Worm (Caenorhabditis elegans) whole organism, young adult: ENCODE results near the gene her-1.

Experiments used
- C06A6.2 ChIP-seq: fragments of 200-800 bp; sonication (Bioruptor generic); conservative IDR thresholded peaks from 2 replicates; pipeline ENCODE4 v1.3.6; 2022; ENCODE audit warnings: missing genetic modification characterization, missing compliant biosample characterization
- C17E4.6 ChIP-seq: fragments of 200-800 bp; sonication (Bioruptor generic); IDR thresholded peaks from 2 replicates; pipeline ENCODE4 v1.3.6; 2022; ENCODE audit warnings: missing genetic modification reagents, missing genetic modification characterization, missing compliant biosample characterization
- D2030.7 ChIP-seq: fragments of 200-800 bp; sonication (Bioruptor generic); IDR thresholded peaks from 2 replicates; pipeline ENCODE4 v1.3.6; 2022; ENCODE audit warnings: missing genetic modification reagents, missing genetic modification characterization, missing compliant biosample characterization
- F39B2.1 ChIP-seq: fragments of 200-800 bp; sonication (Bioruptor generic); IDR thresholded peaks from 2 replicates; pipeline ENCODE4 v1.3.6; 2022; ENCODE audit warnings: missing genetic modification reagents, missing genetic modification characterization, missing compliant biosample characterization
- F49E8.2 ChIP-seq: sonication (generic microtip); optimal IDR thresholded peaks from 3 replicates; lab custom pipeline; 2017; ENCODE audit warnings: missing genetic modification characterization, mild to moderate bottlenecking, missing compliant biosample characterization, antibody characterized with exemption, moderate library complexity; ENCODE audit not compliant: insufficient read depth
- T26A5.8 ChIP-seq: sonication (generic microtip); optimal IDR thresholded peaks from 2 replicates; lab custom pipeline; 2016; ENCODE audit warnings: missing genetic modification characterization, missing compliant biosample characterization
- Y79H2A.3 ChIP-seq: fragments of 200-800 bp; sonication (Bioruptor generic); conservative IDR thresholded peaks from 2 replicates; pipeline ENCODE4 v1.3.6; 2022; ENCODE audit warnings: missing genetic modification reagents, missing genetic modification characterization, missing compliant biosample characterization
- ama-1 ChIP-seq, 3 experiments: fragments of 150-350 bp in 1 of 3; sonication (generic microtip) in 2 of 3; optimal IDR thresholded peaks; 2 replicates each; lab custom pipeline; 2014 to 2018; ENCODE audit warnings: missing biosample characterization in 2 of 3, missing genetic modification characterization in 2 of 3, missing genetic modification reagents in 2 of 3
- aptf-3 ChIP-seq: fragments of 200-800 bp; sonication (Bioruptor generic); IDR thresholded peaks from 2 replicates; pipeline ENCODE4 v1.3.6; 2022; ENCODE audit warnings: missing genetic modification characterization, missing compliant biosample characterization
- atf-7 ChIP-seq: sonication (generic microtip); optimal IDR thresholded peaks from 2 replicates; lab custom pipeline; 2017; ENCODE audit warnings: mild to moderate bottlenecking, missing genetic modification characterization, missing compliant biosample characterization
- athp-1 ChIP-seq: sonication (generic microtip); optimal IDR thresholded peaks from 2 replicates; lab custom pipeline; 2017; ENCODE audit warnings: mild to moderate bottlenecking, missing genetic modification characterization, missing compliant biosample characterization
- attf-5 ChIP-seq: fragments of 200-800 bp; sonication (Bioruptor generic); optimal IDR thresholded peaks from 2 replicates; lab custom pipeline; 2018; ENCODE audit warnings: mild to moderate bottlenecking, missing genetic modification characterization, missing compliant biosample characterization
- bed-1 ChIP-seq: fragments of 200-800 bp; sonication (Bioruptor generic); IDR thresholded peaks from 2 replicates; pipeline ENCODE4 v1.3.6; 2022; ENCODE audit warnings: missing genetic modification reagents, missing genetic modification characterization, missing compliant biosample characterization
- bed-2 ChIP-seq: fragments of 200-800 bp; sonication (Bioruptor generic); IDR thresholded peaks from 2 replicates; pipeline ENCODE4 v1.3.6; 2022; ENCODE audit warnings: missing genetic modification reagents, missing genetic modification characterization, missing compliant biosample characterization
- cebp-1 ChIP-seq, 2 experiments: fragments of 200-800 bp in 1 of 2; sonication (Bioruptor generic) in 1 of 2; sonication (generic microtip) in 1 of 2; IDR thresholded peaks in 1 of 2; optimal IDR thresholded peaks in 1 of 2; 2 replicates each; pipeline versions ENCODE4 v1.3.6 to Lab custom; 2017 to 2022; ENCODE audit warnings: missing compliant biosample characterization in 2 of 2, missing genetic modification characterization in 2 of 2, mild to moderate bottlenecking in 1 of 2, missing genetic modification reagents in 1 of 2, moderate library complexity in 1 of 2
- cebp-2 ChIP-seq: fragments of 200-800 bp; sonication (Bioruptor generic); IDR thresholded peaks from 2 replicates; pipeline ENCODE4 v1.3.6; 2022; ENCODE audit warnings: missing genetic modification characterization, missing compliant biosample characterization
- chd-7 ChIP-seq: sonication (generic microtip); optimal IDR thresholded peaks from 2 replicates; lab custom pipeline; 2016; ENCODE audit warnings: mild to moderate bottlenecking, missing genetic modification characterization, moderate library complexity, missing compliant biosample characterization
- egrh-3 ChIP-seq: fragments of 200-800 bp; sonication (Bioruptor generic); IDR thresholded peaks from 2 replicates; pipeline ENCODE4 v1.3.6; 2022; ENCODE audit warnings: missing genetic modification reagents, missing genetic modification characterization, missing compliant biosample characterization
- ekl-4 ChIP-seq: fragments of 200-800 bp; sonication (Bioruptor generic); IDR thresholded peaks from 2 replicates; pipeline ENCODE4 v1.3.6; 2022; ENCODE audit warnings: missing genetic modification reagents, missing genetic modification characterization, missing compliant biosample characterization
- ets-4 ChIP-seq: fragments of 200-800 bp; sonication (Bioruptor generic); optimal IDR thresholded peaks from 2 replicates; lab custom pipeline; 2018; ENCODE audit warnings: mild to moderate bottlenecking, missing genetic modification characterization, missing compliant biosample characterization
- fkh-3 ChIP-seq: sonication (generic microtip); optimal IDR thresholded peaks from 2 replicates; lab custom pipeline; 2016; ENCODE audit warnings: mild to moderate bottlenecking, missing genetic modification characterization, missing compliant biosample characterization
- gei-17 ChIP-seq: fragments of 200-800 bp; sonication (Bioruptor generic); optimal IDR thresholded peaks from 2 replicates; lab custom pipeline; 2018; ENCODE audit warnings: mild to moderate bottlenecking, missing genetic modification characterization, missing compliant biosample characterization
- him-1 ChIP-seq: sonication (generic microtip); optimal IDR thresholded peaks from 2 replicates; lab custom pipeline; 2016; ENCODE audit warnings: missing genotype, missing genetic modification reagents, missing genetic modification characterization, missing compliant biosample characterization
- hmg-1.2 ChIP-seq: fragments of 200-800 bp; sonication (Bioruptor generic); IDR thresholded peaks from 2 replicates; pipeline ENCODE4 v1.3.6; 2022; ENCODE audit warnings: missing genetic modification reagents, missing genetic modification characterization, missing compliant biosample characterization
- let-526 ChIP-seq: fragments of 200-800 bp; sonication (Bioruptor generic); IDR thresholded peaks from 2 replicates; pipeline ENCODE4 v1.3.6; 2022; ENCODE audit warnings: missing genetic modification reagents, missing genetic modification characterization, missing compliant biosample characterization
- let-607 ChIP-seq, 2 experiments: fragments of 200-800 bp in 1 of 2; sonication (Bioruptor generic) in 1 of 2; sonication (generic microtip) in 1 of 2; optimal IDR thresholded peaks; 2 replicates each; lab custom pipeline; 2016 to 2018; ENCODE audit warnings: mild to moderate bottlenecking in 2 of 2, missing compliant biosample characterization in 2 of 2, missing genetic modification characterization in 2 of 2, moderate library complexity in 2 of 2, missing genotype in 1 of 2
- lin-26 ChIP-seq: fragments of 200-800 bp; sonication (Bioruptor generic); IDR thresholded peaks from 2 replicates; pipeline ENCODE4 v1.3.6; 2022; ENCODE audit warnings: missing genetic modification reagents, missing genetic modification characterization, missing compliant biosample characterization
- lir-1 ChIP-seq: fragments of 200-800 bp; sonication (Bioruptor generic); conservative IDR thresholded peaks from 2 replicates; pipeline ENCODE4 v1.3.6; 2022; ENCODE audit warnings: missing genetic modification reagents, missing genetic modification characterization, missing compliant biosample characterization
- madf-10 ChIP-seq: sonication (generic microtip); optimal IDR thresholded peaks from 2 replicates; lab custom pipeline; 2016; ENCODE audit warnings: mild to moderate bottlenecking, missing genetic modification characterization, missing compliant biosample characterization
- madf-3 ChIP-seq: fragments of 200-800 bp; sonication (Bioruptor generic); IDR thresholded peaks from 2 replicates; pipeline ENCODE4 v1.3.6; 2022; ENCODE audit warnings: missing genetic modification reagents, missing genetic modification characterization, missing compliant biosample characterization
- nhr-179 ChIP-seq: sonication (generic microtip); optimal IDR thresholded peaks from 2 replicates; lab custom pipeline; 2016; ENCODE audit warnings: mild to moderate bottlenecking, missing genetic modification characterization, missing compliant biosample characterization
- pha-4 ChIP-seq: fragments of 150-350 bp; sonication (generic microtip); optimal IDR thresholded peaks from 2 replicates; lab custom pipeline; 2014; ENCODE audit warnings: missing biosample characterization, missing genetic modification reagents, missing genetic modification characterization
- rcor-1 ChIP-seq: fragments of 200-800 bp; sonication (Bioruptor generic); IDR thresholded peaks from 2 replicates; pipeline ENCODE4 v1.3.6; 2022; ENCODE audit warnings: missing genetic modification reagents, missing genetic modification characterization, missing compliant biosample characterization
- sea-2 ChIP-seq: fragments of 200-800 bp; sonication (Bioruptor generic); IDR thresholded peaks from 2 replicates; pipeline ENCODE4 v1.3.6; 2022; ENCODE audit warnings: missing genetic modification characterization, missing compliant biosample characterization
- snpc-1.3 ChIP-seq: sonication (generic microtip); optimal IDR thresholded peaks from 2 replicates; lab custom pipeline; 2017; ENCODE audit warnings: missing genetic modification characterization, mild to moderate bottlenecking, missing compliant biosample characterization, antibody characterized with exemption, moderate library complexity, missing genotype, missing genetic modification reagents; ENCODE audit not compliant: insufficient read depth
- snpc-3.4 ChIP-seq: sonication (generic microtip); optimal IDR thresholded peaks from 2 replicates; lab custom pipeline; 2017; ENCODE audit warnings: missing genetic modification characterization, mild to moderate bottlenecking, missing compliant biosample characterization, antibody characterized with exemption, moderate library complexity, missing genotype, missing genetic modification reagents
- snpc-4 ChIP-seq, 5 experiments: fragments of 150-350 bp in 1 of 5; sonication (generic microtip) in 4 of 5; optimal IDR thresholded peaks; 2 replicates each; lab custom pipeline; 2014 to 2018; ENCODE audit warnings: missing genetic modification characterization in 5 of 5, missing biosample characterization in 3 of 5, antibody characterized with exemption in 2 of 5, mild to moderate bottlenecking in 2 of 5, missing compliant biosample characterization in 2 of 5, missing genotype in 2 of 5, moderate library complexity in 2 of 5, missing genetic modification reagents in 1 of 5
- somi-1 ChIP-seq: fragments of 200-800 bp; sonication (Bioruptor generic); optimal IDR thresholded peaks from 2 replicates; lab custom pipeline; 2018; ENCODE audit warnings: mild to moderate bottlenecking, missing genetic modification characterization, missing compliant biosample characterization
- tbx-9 ChIP-seq: sonication (generic microtip); optimal IDR thresholded peaks from 2 replicates; lab custom pipeline; 2016; ENCODE audit warnings: borderline replicate concordance, missing genetic modification characterization, inconsistent platforms, missing compliant biosample characterization
- ztf-22 ChIP-seq: fragments of 200-800 bp; sonication (Bioruptor generic); optimal IDR thresholded peaks from 2 replicates; lab custom pipeline; 2018; ENCODE audit warnings: mild to moderate bottlenecking, missing genetic modification characterization, moderate library complexity, missing compliant biosample characterization

Gene her-1

ce11 chrV:9689364-9689763 lies 7.5 kb upstream of the her-1 start (continued):
- TF ChIP-seq madf-10 (tag; lab: Kevin White, UChicago) (no peak), ztf-22 (GFP tag; lab: Kevin White, UChicago) (no peak), gei-17 (GFP tag; lab: Kevin White, UChicago) (no peak), snpc-3.4 (no peak), lir-1 (GFP tag; lab: Robert Waterston, UW) (no peak), ama-1 (optimal IDR thresholded peaks at IDR 0.05; lab: Kevin White, UChicago) (no peak), ama-1 (GFP tag; optimal IDR thresholded peaks at IDR 0.05; lab: Kevin White, UChicago) (no peak), let-607 (tag; optimal IDR thresholded peaks at IDR 0.05; lab: Kevin White, UChicago) (peak in 1 of 2 experiments; percentile 1), lin-26 (GFP tag; lab: Robert Waterston, UW) (0 out of 2 replicates have a peak, but pooled peaks have one; percentile 28), athp-1 (tag; lab: Kevin White, UChicago) (peak; percentile 36), snpc-4 (GFP tag; optimal IDR thresholded peaks at IDR 0.05; lab: Kevin White, UChicago) (no peak), snpc-4 (tag; optimal IDR thresholded peaks at IDR 0.05; lab: Kevin White, UChicago) (no peak), C06A6.2 (GFP tag; lab: Robert Waterston, UW) (no peak), snpc-1.3 (tag; lab: Kevin White, UChicago) (no peak), T26A5.8 (tag; lab: Kevin White, UChicago) (no peak), ekl-4 (GFP tag; lab: Robert Waterston, UW) (peak; percentile 64; the same call in 1 of the 2 replicates), pha-4 (tag; lab: Kevin White, UChicago) (no peak), attf-5 (no peak), F39B2.1 (GFP tag; lab: Robert Waterston, UW) (no peak), let-526 (GFP tag; lab: Robert Waterston, UW) (no peak), atf-7 (tag; lab: Kevin White, UChicago) (no peak), hmg-1.2 (peak; percentile 24; the same call in 1 of the 2 replicates), madf-3 (GFP tag; lab: Robert Waterston, UW) (no peak), Y79H2A.3 (GFP tag; lab: Robert Waterston, UW) (peak; percentile 83; the same call in 1 of the 2 replicates)

ce11 chrV:9690099-9690572 lies 6.7 kb upstream of the her-1 start, which contains the start of gene rbx-1:
Gene rbx-1, minus strand, starts transcription at chrV:9690522.
- TF ChIP-seq aptf-3 (GFP tag; lab: Robert Waterston, UW), result no peak
- TF ChIP-seq atf-7 (tag; lab: Kevin White, UChicago), result no peak
- no peak for TF ChIP-seq him-1 (tag; lab: Kevin White, UChicago)
- no peak for TF ChIP-seq bed-2 (GFP tag; lab: Robert Waterston, UW)
- no peak for TF ChIP-seq F49E8.2 (tag; lab: Kevin White, UChicago)
- no peak for TF ChIP-seq bed-1 (GFP tag; lab: Robert Waterston, UW)
- TF ChIP-seq nhr-179, result no peak
- TF ChIP-seq fkh-3 (tag; lab: Kevin White, UChicago), result no peak
- TF ChIP-seq ets-4 (GFP tag; lab: Kevin White, UChicago), result no peak
- TF ChIP-seq ztf-22 (GFP tag; lab: Kevin White, UChicago), result no peak
- no peak for TF ChIP-seq cebp-2
- no peak for TF ChIP-seq chd-7
- no peak for TF ChIP-seq D2030.7
- no peak for TF ChIP-seq somi-1
- no peak for TF ChIP-seq egrh-3 (GFP tag; lab: Robert Waterston, UW)
- no peak for TF ChIP-seq tbx-9
- no peak for TF ChIP-seq rcor-1 (GFP tag; lab: Robert Waterston, UW)
- no peak for TF ChIP-seq cebp-1 (GFP tag; IDR thresholded peaks at IDR 0.05; lab: Robert Waterston, UW)
- no peak for TF ChIP-seq cebp-1 (tag; optimal IDR thresholded peaks at IDR 0.05; lab: Kevin White, UChicago)
- TF ChIP-seq C17E4.6 (GFP tag; lab: Robert Waterston, UW), result no peak
- no peak for TF ChIP-seq sea-2
- TF ChIP-seq, all 124 proteins: peak for 0
